Worm (Caenorhabditis elegans): ENCODE measurements around the gene C08F11.12.

- TF ChIP-seq hmg-20 (GFP tag; IDR thresholded peaks at IDR 0.05) (no peak), rcor-1 (GFP tag; IDR thresholded peaks at IDR 0.05) (no peak), unc-62 (GFP tag; optimal IDR thresholded peaks at IDR 0.05) (no peak), C17E4.6 (GFP tag; IDR thresholded peaks at IDR 0.05) (no peak), cebp-2 (GFP tag; IDR thresholded peaks at IDR 0.05) (no peak), ama-1 (optimal IDR thresholded peaks at IDR 0.05) (no peak), ama-1 (GFP tag; optimal IDR thresholded peaks at IDR 0.05) (no peak), snpc-3.4 (tag; optimal IDR thresholded peaks at IDR 0.05) (no peak)
Measured at ce11 chrIV:13650238-13650637, 1.1 kb downstream of the C08F11.12 start, which contains the start of gene C08F11.17.

Measured in whole organism, young adult.